Fruit fly (Drosophila melanogaster): Measurements from ENCODE around the gene Prosalpha2.
A peak's percentile ranks its signal among the peaks of the same experiment; 100 is the strongest.

The Prosalpha2 gene

DNA sequence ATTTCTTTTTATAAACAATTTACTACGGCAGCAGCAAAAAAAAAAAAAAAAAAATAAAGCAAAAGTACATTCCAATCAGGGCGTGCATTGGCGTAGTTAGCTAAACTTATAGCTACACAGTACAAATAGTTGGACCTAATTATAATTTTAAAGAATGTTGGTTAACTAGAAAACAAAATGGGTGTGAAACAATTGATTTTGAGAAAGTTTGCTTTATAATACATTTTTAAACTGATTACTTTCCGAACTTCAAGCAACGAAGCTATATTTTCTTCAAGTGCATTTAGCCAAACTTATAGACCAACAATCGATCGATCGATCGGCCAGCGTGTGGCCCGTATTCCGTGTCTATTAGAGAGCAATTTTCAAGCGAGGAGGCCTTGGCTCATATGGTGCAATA lies 20.3 kb downstream of the Prosalpha2 start (continued):
- TF ChIP-seq CG10959 (GFP tag; IDR thresholded peaks at IDR 0.05) (no peak), Tbp (GFP tag; optimal IDR thresholded peaks at IDR 0.05) (no peak), sisA (GFP tag; IDR thresholded peaks at IDR 0.05) (0 out of 2 replicates have a peak, but pooled peaks have one; percentile 31), tap (tag; optimal IDR thresholded peaks at IDR 0.05) (peak; percentile 57), kni (GFP tag; optimal IDR thresholded peaks at IDR 0.05) (no peak), esg (GFP tag; conservative IDR thresholded peaks at IDR 0.05) (peak; percentile 39; the same call in 1 of the 2 replicates), tx (GFP tag; optimal IDR thresholded peaks at IDR 0.05) (no peak), Ssrp (tag; optimal IDR thresholded peaks at IDR 0.05) (peak; percentile 4), schlank (tag; optimal IDR thresholded peaks at IDR 0.05) (no peak), YL-1 (GFP tag; optimal IDR thresholded peaks at IDR 0.05) (no peak), Myb (GFP tag; optimal IDR thresholded peaks at IDR 0.05) (no peak), grau (tag; optimal IDR thresholded peaks at IDR 0.05) (peak; percentile 52), pb (GFP tag; optimal IDR thresholded peaks at IDR 0.05) (no peak), tgo (GFP tag; IDR thresholded peaks at IDR 0.05) (peak; percentile 59; the same call in 2 of the 3 replicates), CG13296 (GFP tag; optimal IDR thresholded peaks at IDR 0.05) (peak; percentile 12), Ada2b (GFP tag; IDR thresholded peaks at IDR 0.05) (peak; percentile 31; the same call in 1 of the 2 replicates), CG7839 (tag; optimal IDR thresholded peaks at IDR 0.05) (peak; percentile 58), sens (GFP tag) (peak; percentile 77), onecut (GFP tag; IDR thresholded peaks at IDR 0.05) (peak; percentile 48)

DNA sequence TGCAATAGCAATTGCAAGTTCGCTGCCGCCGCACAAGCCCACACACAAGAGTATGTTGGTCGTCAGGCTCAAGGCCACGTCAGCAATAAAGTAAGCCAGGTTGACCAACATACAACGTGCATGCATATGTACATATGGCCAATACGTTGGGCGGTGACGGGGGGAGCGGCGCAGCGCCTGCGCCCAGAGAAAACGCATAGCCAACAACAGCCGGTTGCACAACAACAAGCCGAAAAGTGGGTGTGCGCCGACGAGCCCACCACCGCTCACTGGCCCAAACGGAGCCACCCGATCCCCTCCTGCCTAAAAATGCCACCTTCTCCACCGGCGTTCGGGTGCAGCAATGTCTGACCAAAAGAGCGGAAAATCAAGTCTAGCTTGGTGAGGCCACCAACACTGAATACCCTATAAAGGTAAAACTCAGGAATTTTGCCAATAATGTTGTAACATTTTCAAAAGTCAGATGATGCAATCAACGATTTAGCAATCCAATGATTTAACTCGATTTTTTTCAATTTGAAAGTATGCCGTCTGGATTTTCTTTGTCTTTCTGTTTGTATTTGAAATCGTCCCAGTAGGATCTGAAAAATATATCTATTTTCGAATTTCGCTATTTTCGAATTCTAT lies 20.9 kb downstream of the Prosalpha2 start, which contains the start of gene CG5509:
TSS of gene CG5509 (plus strand) at position 577 of the 627 bp plus-strand sequence.
- TF ChIP-seq CG17361 (GFP tag; IDR thresholded peaks at IDR 0.05): no peak
- TF ChIP-seq chinmo (GFP tag; IDR thresholded peaks at IDR 0.05; ENCODE audit: partially characterized antibody): peak; percentile 83; the same call in 2 of the 4 replicates
- TF ChIP-seq sr (GFP tag; IDR thresholded peaks at IDR 0.05): peak; percentile 46; the same call in 2 of the 3 replicates
- no peak for TF ChIP-seq az2 (GFP tag; optimal IDR thresholded peaks at IDR 0.05)
- TF ChIP-seq CG14441 (GFP tag; IDR thresholded peaks at IDR 0.05): no peak
- TF ChIP-seq CG7839 (tag; optimal IDR thresholded peaks at IDR 0.05): no peak
- TF ChIP-seq zen (tag; optimal IDR thresholded peaks at IDR 0.05): no peak
- TF ChIP-seq CG6654 (GFP tag; optimal IDR thresholded peaks at IDR 0.05): no peak
- no peak for TF ChIP-seq CG9437 (GFP tag; optimal IDR thresholded peaks at IDR 0.05)
- TF ChIP-seq CG6689 (GFP tag; IDR thresholded peaks at IDR 0.05): no peak
- no peak for TF ChIP-seq CG10321 (GFP tag; IDR thresholded peaks at IDR 0.05)
- TF ChIP-seq sd (tag; optimal IDR thresholded peaks at IDR 0.05): peak; percentile 26
- peak; percentile 46; the same call in 1 of the 2 replicates for TF ChIP-seq bbx (GFP tag; IDR thresholded peaks at IDR 0.05; ENCODE audit: partially characterized antibody)
- TF ChIP-seq CG31441 (GFP tag; IDR thresholded peaks at IDR 0.05): no peak
- TF ChIP-seq nom (GFP tag; optimal IDR thresholded peaks at IDR 0.05): peak; percentile 6
- no peak for TF ChIP-seq CG7357 (GFP tag; IDR thresholded peaks at IDR 0.05)
- no peak for TF ChIP-seq btn (GFP tag; optimal IDR thresholded peaks at IDR 0.05)
- no peak for TF ChIP-seq hth (optimal IDR thresholded peaks at IDR 0.05)
- TF ChIP-seq gsb (GFP tag; IDR thresholded peaks at IDR 0.05): no peak
- peak; percentile 43 for TF ChIP-seq CG8478 (optimal IDR thresholded peaks at IDR 0.05)
- no peak for TF ChIP-seq CG8924 (tag; optimal IDR thresholded peaks at IDR 0.05)
- no peak for TF ChIP-seq abd-A (tag; optimal IDR thresholded peaks at IDR 0.05)
- TF ChIP-seq CG12659 (GFP tag; optimal IDR thresholded peaks at IDR 0.05): no peak
- no peak for TF ChIP-seq CG12071 (GFP tag; optimal IDR thresholded peaks at IDR 0.05)
- peak; percentile 60 for TF ChIP-seq CG4360 (GFP tag; IDR thresholded peaks at IDR 0.05)
- peak; percentile 83 for TF ChIP-seq ewg (GFP tag; optimal IDR thresholded peaks at IDR 0.05)
- no peak for TF ChIP-seq NC2β (GFP tag; optimal IDR thresholded peaks at IDR 0.05)
- no peak for TF ChIP-seq CG1647 (GFP tag; optimal IDR thresholded peaks at IDR 0.05)
- no peak for TF ChIP-seq Dip2 (GFP tag; IDR thresholded peaks at IDR 0.05)
- TF ChIP-seq Hr51 (GFP tag; optimal IDR thresholded peaks at IDR 0.05): no peak
- no peak for TF ChIP-seq H15 (GFP tag; IDR thresholded peaks at IDR 0.05)
- TF ChIP-seq CG16813 (GFP tag; IDR thresholded peaks at IDR 0.05; ENCODE audit: partially characterized antibody): no peak
- TF ChIP-seq CG13424 (tag; optimal IDR thresholded peaks at IDR 0.05): no peak

Measured in whole organism, embryonic.